Worm (Caenorhabditis elegans) whole organism, L1 larva: Measurements from ENCODE around the gene plk-3.

Source experiments
- C04F5.9 ChIP-seq: sonication (generic microtip); optimal IDR thresholded peaks from 2 replicates; lab custom pipeline; 2016; ENCODE audit warnings: missing genetic modification characterization, missing compliant biosample characterization
- C34B4.2 ChIP-seq: sonication (generic microtip); optimal IDR thresholded peaks from 2 replicates; lab custom pipeline; 2017; ENCODE audit warnings: mild to moderate bottlenecking, missing genetic modification characterization, missing compliant biosample characterization
- aha-1 ChIP-seq: fragments of 150-350 bp; optimal IDR thresholded peaks from 2 replicates; lab custom pipeline; 2014; ENCODE audit warnings: missing biosample characterization, missing genetic modification characterization
- alr-1 ChIP-seq: fragments of 200-800 bp; sonication (Bioruptor generic); optimal IDR thresholded peaks from 2 replicates; lab custom pipeline; 2018; ENCODE audit warnings: borderline replicate concordance, mild to moderate bottlenecking, missing genetic modification characterization, missing compliant biosample characterization
- aly-2 ChIP-seq: fragments of 150-350 bp; optimal IDR thresholded peaks from 2 replicates; lab custom pipeline; 2014; ENCODE audit warnings: missing biosample characterization, missing genetic modification characterization
- ama-1 ChIP-seq: fragments of 150-350 bp; optimal IDR thresholded peaks from 2 replicates; lab custom pipeline; 2014
- blmp-1 ChIP-seq: fragments of 150-350 bp; optimal IDR thresholded peaks from 2 replicates; lab custom pipeline; 2014; ENCODE audit warnings: missing biosample characterization, missing genetic modification characterization
- ceh-8 ChIP-seq: fragments of 200-800 bp; sonication (Bioruptor generic); optimal IDR thresholded peaks from 2 replicates; lab custom pipeline; 2018; ENCODE audit warnings: mild to moderate bottlenecking, missing genetic modification characterization, moderate library complexity, missing compliant biosample characterization
- ceh-90 ChIP-seq: sonication (generic microtip); optimal IDR thresholded peaks from 2 replicates; lab custom pipeline; 2016; ENCODE audit warnings: missing genetic modification characterization, missing compliant biosample characterization
- dpl-1 ChIP-seq, 3 experiments: fragments of 150-350 bp in 2 of 3; sonication (generic microtip) in 1 of 3; optimal IDR thresholded peaks; 2 replicates each; lab custom pipeline; 2014 to 2017; ENCODE audit warnings: missing biosample characterization in 3 of 3, missing genetic modification characterization in 3 of 3, missing genetic modification reagents in 3 of 3
- dsc-1 ChIP-seq: sonication (generic microtip); optimal IDR thresholded peaks from 2 replicates; lab custom pipeline; 2016; ENCODE audit warnings: mild to moderate bottlenecking, missing genetic modification characterization, missing compliant biosample characterization
- efl-3 ChIP-seq: fragments of 200-800 bp; sonication (Bioruptor generic); optimal IDR thresholded peaks from 2 replicates; lab custom pipeline; 2018; ENCODE audit warnings: mild to moderate bottlenecking, missing genetic modification characterization, missing compliant biosample characterization
- egl-13 ChIP-seq: sonication (generic microtip); optimal IDR thresholded peaks from 2 replicates; lab custom pipeline; 2016; ENCODE audit warnings: missing genotype, missing genetic modification reagents, missing genetic modification characterization, missing compliant biosample characterization
- egl-27 ChIP-seq, 2 experiments: fragments of 150-350 bp in 1 of 2; sonication (generic microtip); optimal IDR thresholded peaks; 3 replicates each; lab custom pipeline; 2017 to 2018; ENCODE audit warnings: missing biosample characterization in 2 of 2, missing genetic modification characterization in 2 of 2, missing genetic modification reagents in 2 of 2
- elt-2 ChIP-seq: sonication (generic microtip); optimal IDR thresholded peaks from 2 replicates; lab custom pipeline; 2016; ENCODE audit warnings: missing genetic modification characterization, mild to moderate bottlenecking, inconsistent platforms, missing compliant biosample characterization, missing genetic modification reagents
- elt-3 ChIP-seq, 6 experiments: fragments of 150-350 bp in 1 of 6; sonication (generic microtip); optimal IDR thresholded peaks; 2 replicates each; lab custom pipeline; 2017 to 2018; ENCODE audit warnings: missing biosample characterization in 6 of 6, missing genetic modification characterization in 6 of 6, inconsistent platforms in 1 of 6
- fkh-8 ChIP-seq: sonication (generic microtip); optimal IDR thresholded peaks from 2 replicates; lab custom pipeline; 2016; ENCODE audit warnings: mild to moderate bottlenecking, missing genetic modification characterization, missing compliant biosample characterization
- fos-1 ChIP-seq: fragments of 150-350 bp; optimal IDR thresholded peaks from 2 replicates; lab custom pipeline; 2014; ENCODE audit warnings: missing biosample characterization, missing genetic modification characterization
- grh-1 ChIP-seq: fragments of 200-800 bp; sonication (Bioruptor generic); IDR thresholded peaks from 2 replicates; pipeline ENCODE4 v1.3.6; 2022; ENCODE audit warnings: missing genetic modification reagents, missing genetic modification characterization, missing compliant biosample characterization
- hlh-4 ChIP-seq: sonication (generic microtip); optimal IDR thresholded peaks from 2 replicates; lab custom pipeline; 2016; ENCODE audit warnings: mild to moderate bottlenecking, missing genetic modification characterization, missing compliant biosample characterization
- hpl-2 ChIP-seq: fragments of 150-350 bp; optimal IDR thresholded peaks from 2 replicates; lab custom pipeline; 2014; ENCODE audit warnings: missing biosample characterization, missing genetic modification reagents, missing genetic modification characterization
- irx-1 ChIP-seq: sonication (generic microtip); optimal IDR thresholded peaks from 2 replicates; lab custom pipeline; 2016; ENCODE audit warnings: missing genetic modification characterization, missing compliant biosample characterization
- lin-15B ChIP-seq: fragments of 150-350 bp; sonication (generic microtip); optimal IDR thresholded peaks from 3 replicates; lab custom pipeline; 2014; ENCODE audit warnings: missing biosample characterization, missing genetic modification characterization
- lin-35 ChIP-seq, 2 experiments: fragments of 150-350 bp; optimal IDR thresholded peaks; 2 replicates each; lab custom pipeline; 2014; ENCODE audit warnings: missing biosample characterization in 2 of 2, missing genetic modification characterization in 2 of 2, missing genetic modification reagents in 2 of 2
- lir-3 ChIP-seq: sonication (generic microtip); optimal IDR thresholded peaks from 2 replicates; lab custom pipeline; 2016; ENCODE audit warnings: mild to moderate bottlenecking, missing genetic modification characterization, moderate library complexity, missing compliant biosample characterization; ENCODE audit not compliant: poor library complexity
- lsy-2 ChIP-seq, 2 experiments: fragments of 150-350 bp; optimal IDR thresholded peaks; 2 replicates each; lab custom pipeline; 2014; ENCODE audit warnings: missing biosample characterization in 2 of 2, missing genetic modification characterization in 2 of 2
- mab-9 ChIP-seq: fragments of 200-800 bp; sonication (Bioruptor generic); IDR thresholded peaks from 2 replicates; pipeline ENCODE4 v1.3.6; 2022; ENCODE audit warnings: missing genetic modification reagents, missing genetic modification characterization, missing compliant biosample characterization
- mdl-1 ChIP-seq, 2 experiments: fragments of 150-350 bp; optimal IDR thresholded peaks; 2 replicates each; lab custom pipeline; 2014 to 2017; ENCODE audit warnings: missing biosample characterization in 2 of 2, missing genetic modification characterization in 2 of 2, inconsistent platforms in 1 of 2
- mep-1 ChIP-seq: fragments of 150-350 bp; optimal IDR thresholded peaks from 2 replicates; lab custom pipeline; 2014; ENCODE audit warnings: missing biosample characterization, missing genetic modification characterization
- nhr-12 ChIP-seq: sonication (generic microtip); optimal IDR thresholded peaks from 2 replicates; lab custom pipeline; 2017; ENCODE audit warnings: missing biosample characterization, missing genetic modification characterization
- nhr-20 ChIP-seq: sonication (generic microtip); optimal IDR thresholded peaks from 2 replicates; lab custom pipeline; 2016; ENCODE audit warnings: mild to moderate bottlenecking, missing genetic modification characterization, missing compliant biosample characterization
- nhr-28 ChIP-seq: fragments of 150-350 bp; optimal IDR thresholded peaks from 2 replicates; lab custom pipeline; 2014; ENCODE audit warnings: missing biosample characterization, missing genetic modification characterization
- nhr-71 ChIP-seq: sonication (generic microtip); optimal IDR thresholded peaks from 2 replicates; lab custom pipeline; 2016; ENCODE audit warnings: mild to moderate bottlenecking, missing genetic modification characterization, moderate library complexity, missing compliant biosample characterization
- nhr-76 ChIP-seq: sonication (generic microtip); optimal IDR thresholded peaks from 2 replicates; lab custom pipeline; 2017; ENCODE audit warnings: missing biosample characterization, missing genetic modification characterization
- nhr-77 ChIP-seq: fragments of 150-350 bp; optimal IDR thresholded peaks from 2 replicates; lab custom pipeline; 2014; ENCODE audit warnings: missing biosample characterization, missing genetic modification characterization
- nhr-85 ChIP-seq: sonication (generic microtip); peaks from one replicate; lab custom pipeline; 2016; ENCODE audit warnings: missing genetic modification characterization, inconsistent platforms, missing compliant biosample characterization
- nhr-90 ChIP-seq: sonication (generic microtip); optimal IDR thresholded peaks from 2 replicates; lab custom pipeline; 2016; ENCODE audit warnings: mild to moderate bottlenecking, missing genetic modification characterization, missing compliant biosample characterization; ENCODE audit not compliant: poor library complexity
- pag-3 ChIP-seq: sonication (generic microtip); optimal IDR thresholded peaks from 2 replicates; lab custom pipeline; 2017; ENCODE audit warnings: missing genetic modification characterization, mild to moderate bottlenecking, missing compliant biosample characterization, antibody characterized with exemption, borderline replicate concordance; ENCODE audit not compliant: insufficient read depth
- pax-3 ChIP-seq: fragments of 200-800 bp; sonication (Bioruptor generic); optimal IDR thresholded peaks from 2 replicates; lab custom pipeline; 2018; ENCODE audit warnings: mild to moderate bottlenecking, missing genetic modification characterization, moderate library complexity, missing compliant biosample characterization
- pqm-1 ChIP-seq: sonication (generic microtip); optimal IDR thresholded peaks from 3 replicates; lab custom pipeline; 2017; ENCODE audit warnings: missing biosample characterization, missing genetic modification characterization
- snpc-4 ChIP-seq: fragments of 150-350 bp; optimal IDR thresholded peaks from 2 replicates; lab custom pipeline; 2014; ENCODE audit warnings: missing biosample characterization, missing genetic modification characterization
- snu-23 ChIP-seq: sonication (generic microtip); optimal IDR thresholded peaks from 2 replicates; lab custom pipeline; 2016; ENCODE audit warnings: missing genetic modification characterization, missing compliant biosample characterization
- sptf-1 ChIP-seq: fragments of 150-350 bp; optimal IDR thresholded peaks from 2 replicates; lab custom pipeline; 2014; ENCODE audit warnings: missing biosample characterization, missing genetic modification characterization
- sup-37 ChIP-seq: fragments of 200-800 bp; sonication (Bioruptor generic); optimal IDR thresholded peaks from 2 replicates; lab custom pipeline; 2018; ENCODE audit warnings: mild to moderate bottlenecking, missing genetic modification characterization, missing compliant biosample characterization
- swsn-7 ChIP-seq: sonication (generic microtip); optimal IDR thresholded peaks from 2 replicates; lab custom pipeline; 2016; ENCODE audit warnings: missing genetic modification characterization, missing compliant biosample characterization
- tbx-2 ChIP-seq: sonication (generic microtip); optimal IDR thresholded peaks from 2 replicates; lab custom pipeline; 2016; ENCODE audit warnings: missing genetic modification characterization, missing compliant biosample characterization
- tlp-1 ChIP-seq: fragments of 150-350 bp; optimal IDR thresholded peaks from 2 replicates; lab custom pipeline; 2014; ENCODE audit warnings: missing biosample characterization, missing genetic modification characterization
- unc-130 ChIP-seq: fragments of 150-350 bp; optimal IDR thresholded peaks from 2 replicates; lab custom pipeline; 2017; ENCODE audit warnings: missing biosample characterization, missing genetic modification characterization, inconsistent platforms
- unc-30 ChIP-seq: sonication (generic microtip); optimal IDR thresholded peaks from 2 replicates; lab custom pipeline; 2017; ENCODE audit warnings: missing biosample characterization, missing genetic modification characterization
- unc-62 ChIP-seq: fragments of 150-350 bp; optimal IDR thresholded peaks from 2 replicates; lab custom pipeline; 2014; ENCODE audit warnings: missing biosample characterization, missing genetic modification reagents, missing genetic modification characterization
- zip-4 ChIP-seq: fragments of 200-800 bp; sonication (Bioruptor generic); optimal IDR thresholded peaks from 2 replicates; lab custom pipeline; 2018; ENCODE audit warnings: mild to moderate bottlenecking, missing genetic modification characterization, moderate library complexity, missing compliant biosample characterization
- ztf-4 ChIP-seq: fragments of 150-350 bp; optimal IDR thresholded peaks from 2 replicates; lab custom pipeline; 2014; ENCODE audit warnings: missing biosample characterization, missing genetic modification characterization

The plk-3 gene

DNA sequence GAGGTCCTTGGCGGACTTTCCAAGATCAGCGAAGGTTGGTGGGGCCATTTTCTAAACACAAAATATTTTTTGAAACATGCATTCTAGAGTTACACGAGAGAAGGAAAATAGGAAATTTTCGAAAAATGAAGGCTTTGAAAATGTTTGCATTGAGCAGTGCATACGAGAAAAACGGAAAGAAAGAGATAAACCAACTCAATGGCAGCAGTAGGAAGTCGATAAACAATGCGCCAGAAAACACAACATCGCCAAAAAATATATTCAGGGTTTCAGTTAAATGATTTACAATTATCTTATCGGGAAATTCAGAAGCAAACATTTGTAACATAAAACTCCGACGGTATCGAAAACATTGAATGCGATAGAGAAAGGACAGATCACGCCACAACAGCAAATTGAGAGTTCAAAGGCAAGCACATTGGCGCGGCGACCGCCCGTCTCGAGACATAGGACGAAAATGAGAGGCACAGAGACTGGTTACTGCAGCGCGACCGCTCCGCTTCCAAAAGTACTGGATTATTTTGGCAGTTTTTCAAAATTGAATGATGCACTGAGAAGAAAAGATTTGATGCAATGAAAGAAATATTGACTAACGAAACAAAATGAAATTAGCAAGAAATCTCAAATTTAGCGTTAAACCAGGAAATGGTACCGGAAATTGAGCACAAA, 35.0 kb upstream of the plk-3 start, which contains the start of the genes vdac-1 and R05G6.5 (continued):
- peak; percentile 79 for TF ChIP-seq blmp-1 (tag; lab: Kevin White, UChicago)
- TF ChIP-seq nhr-28 (tag; lab: Kevin White, UChicago), result no peak
- peak; percentile 89 to 92 (median 92) for TF ChIP-seq dpl-1 (GFP tag; optimal IDR thresholded peaks at IDR 0.05; lab: Kevin White, UChicago)
- TF ChIP-seq pax-3 (tag; lab: Kevin White, UChicago), result peak; percentile 47
- TF ChIP-seq nhr-76 (tag; lab: Kevin White, UChicago), result no peak
- TF ChIP-seq aha-1 (tag; lab: Kevin White, UChicago), result no peak
- TF ChIP-seq grh-1 (GFP tag; lab: Robert Waterston, UW), result peak; percentile 77
- peak; percentile 57 for TF ChIP-seq dsc-1 (tag; lab: Kevin White, UChicago)
- TF ChIP-seq alr-1, result no peak
- TF ChIP-seq C34B4.2 (tag; lab: Kevin White, UChicago), result peak; percentile 87
- TF ChIP-seq mab-9 (GFP tag; lab: Robert Waterston, UW), result 0 out of 2 replicates have a peak, but pooled peaks have one; percentile 17
- TF ChIP-seq tlp-1, result no peak
- TF ChIP-seq pag-3 (tag; lab: Kevin White, UChicago), result no peak
- TF ChIP-seq unc-62 (GFP tag; lab: Kevin White, UChicago), result no peak
- TF ChIP-seq lir-3 (tag; lab: Kevin White, UChicago), result peak; percentile 7
- peak; percentile 90 for TF ChIP-seq nhr-77 (tag; lab: Kevin White, UChicago)
- peak; percentile 81 for TF ChIP-seq fkh-8 (tag; lab: Kevin White, UChicago)
- TF ChIP-seq nhr-20 (tag; lab: Kevin White, UChicago), result peak; percentile 92
- no peak for TF ChIP-seq sptf-1 (tag; lab: Kevin White, UChicago)
- TF ChIP-seq fos-1 (tag; lab: Kevin White, UChicago), result peak; percentile 63
- peak; percentile 77 to 90 for TF ChIP-seq lsy-2 (tag; optimal IDR thresholded peaks at IDR 0.05; lab: Kevin White, UChicago)
- peak; percentile 17 for TF ChIP-seq egl-13 (tag; lab: Kevin White, UChicago)
- TF ChIP-seq swsn-7 (tag; lab: Kevin White, UChicago), result peak; percentile 82
- TF ChIP-seq egl-27 (tag; optimal IDR thresholded peaks at IDR 0.05; lab: Kevin White, UChicago), result peak in 1 of 2 experiments; percentile 33
- peak; percentile 11 for TF ChIP-seq snpc-4
- TF ChIP-seq tbx-2 (tag; lab: Kevin White, UChicago), result peak; percentile 86
- no peak for TF ChIP-seq hpl-2 (GFP tag; lab: Kevin White, UChicago)
- TF ChIP-seq ceh-90 (tag; lab: Kevin White, UChicago), result no peak
- peak; percentile 81 for TF ChIP-seq unc-130 (tag; lab: Kevin White, UChicago)
- TF ChIP-seq sup-37, result peak; percentile 25
- peak; percentile 67 for TF ChIP-seq pqm-1 (tag; lab: Kevin White, UChicago)
- TF ChIP-seq irx-1 (tag; lab: Kevin White, UChicago), result no peak
- TF ChIP-seq nhr-12 (tag; lab: Kevin White, UChicago), result no peak
- peak; percentile 80 for TF ChIP-seq nhr-90 (tag; lab: Kevin White, UChicago)
- TF ChIP-seq zip-4 (GFP tag; lab: Kevin White, UChicago), result no peak
- TF ChIP-seq snu-23 (GFP tag; lab: Kevin White, UChicago), result peak; percentile 93
- TF ChIP-seq C04F5.9 (tag; lab: Kevin White, UChicago), result no peak
- TF ChIP-seq efl-3 (GFP tag; lab: Kevin White, UChicago), result no peak
- no peak for TF ChIP-seq unc-30
- TF ChIP-seq hlh-4 (tag; lab: Kevin White, UChicago), result no peak
- peak; percentile 95 for TF ChIP-seq nhr-71 (tag; lab: Kevin White, UChicago)
- TF ChIP-seq aly-2, result no peak
- no peak for TF ChIP-seq ama-1 (lab: Kevin White, UChicago)
- peak; percentile 83 for TF ChIP-seq nhr-85
- TF ChIP-seq elt-3 (tag; optimal IDR thresholded peaks at IDR 0.05; lab: Kevin White, UChicago), result peak in 4 of 6 experiments; percentile 30 to 78 (median 46)
- peak; percentile 73 for TF ChIP-seq elt-2 (tag; lab: Kevin White, UChicago)
- TF ChIP-seq ztf-4 (tag; lab: Kevin White, UChicago), result peak; percentile 55
- TF ChIP-seq lin-35 (GFP tag; optimal IDR thresholded peaks at IDR 0.05; lab: Kevin White, UChicago), result peak; percentile 94 to 97
- peak; percentile 54 for TF ChIP-seq mep-1 (tag; lab: Kevin White, UChicago)
- peak; percentile 72 for TF ChIP-seq lin-15B (tag; lab: Kevin White, UChicago)
- peak in 1 of 2 experiments; percentile 89 for TF ChIP-seq mdl-1 (tag; optimal IDR thresholded peaks at IDR 0.05; lab: Kevin White, UChicago)
- TF ChIP-seq ceh-8, result no peak
